Worm (Caenorhabditis elegans): ENCODE measurements around the gene mlc-2.

DNA sequence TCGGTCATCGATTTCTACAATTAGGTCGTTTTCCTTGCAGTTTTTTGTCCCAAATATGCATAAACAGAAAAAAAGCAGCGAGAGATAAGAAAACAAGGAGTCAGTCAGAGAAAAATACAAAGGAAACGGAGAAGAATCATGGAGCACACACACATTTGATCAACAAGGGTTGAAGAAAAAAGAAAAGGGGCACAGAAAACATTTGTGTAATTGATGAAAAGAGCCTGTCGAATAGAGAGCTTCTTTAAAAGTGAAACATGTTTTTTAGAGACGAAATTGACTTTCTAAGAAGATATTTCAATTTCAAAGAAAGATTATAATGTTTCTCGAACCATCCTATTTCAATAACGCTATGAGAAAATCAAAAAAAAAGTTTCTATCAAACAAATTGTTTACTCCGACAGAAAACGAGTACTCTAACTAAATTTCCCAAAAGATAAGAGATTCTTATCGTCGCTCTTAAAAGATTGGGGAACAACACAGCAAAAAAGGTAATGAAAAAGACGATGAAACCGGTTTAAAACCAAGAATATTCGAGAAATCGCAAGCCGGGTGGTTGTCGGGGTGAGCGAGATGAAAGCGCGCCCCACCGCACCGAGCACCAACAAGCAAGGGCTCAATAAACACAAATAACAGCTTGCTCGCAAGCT is 18.3 kb upstream of the mlc-2 start, which contains the start of gene tps-1:
- TF ChIP-seq dao-5 (tag; optimal IDR thresholded peaks at IDR 0.05), result no peak
- TF ChIP-seq him-1 (tag; optimal IDR thresholded peaks at IDR 0.05), result no peak
